Fruit fly (Drosophila melanogaster) whole organism, embryonic: ENCODE measurements around the gene Herc4.

Experiments used
- Antp ChIP-seq: fragments of 200-800 bp; sonication (Bioruptor generic); optimal IDR thresholded peaks from 3 replicates; lab custom pipeline; 2016; ENCODE audit warnings: missing biosample characterization, missing genetic modification characterization
- BEAF-32 ChIP-seq: fragments of 200-800 bp; sonication (Bioruptor generic); optimal IDR thresholded peaks from 3 replicates; lab custom pipeline; 2017; ENCODE audit warnings: missing biosample characterization, missing genetic modification characterization, mild to moderate bottlenecking, moderate library complexity, missing genetic modification reagents
- CG12219 ChIP-seq: fragments of 200-800 bp; sonication (Bioruptor generic); optimal IDR thresholded peaks from 3 replicates; lab custom pipeline; 2018; ENCODE audit warnings: missing biosample characterization, mild to moderate bottlenecking, missing genetic modification characterization
- CG12236 ChIP-seq: fragments of 200-800 bp; sonication (Bioruptor generic); optimal IDR thresholded peaks from 2 replicates; lab custom pipeline; 2016; ENCODE audit warnings: missing biosample characterization, missing genetic modification characterization
- CG12744 ChIP-seq: fragments of 200-800 bp; sonication (Bioruptor generic); optimal IDR thresholded peaks from 2 replicates; lab custom pipeline; 2016; ENCODE audit warnings: missing biosample characterization, missing genetic modification characterization
- CG13287 ChIP-seq: fragments of 200-800 bp; sonication (Bioruptor generic); IDR thresholded peaks from 2 replicates; pipeline ENCODE4 v1.3.6; 2022; ENCODE audit warnings: missing biosample characterization, missing genetic modification characterization; ENCODE audit not compliant: partially characterized antibody
- CG16779 ChIP-seq: fragments of 200-800 bp; sonication (Bioruptor generic); IDR thresholded peaks from 2 replicates; pipeline ENCODE4 v1.3.6; 2022; ENCODE audit warnings: missing biosample characterization, missing genetic modification characterization
- CG2712 ChIP-seq: fragments of 200-800 bp; optimal IDR thresholded peaks from 3 replicates; lab custom pipeline; 2019; ENCODE audit warnings: missing biosample characterization, mild to moderate bottlenecking, missing genetic modification characterization, moderate library complexity
- CG3281 ChIP-seq: fragments of 200-800 bp; sonication (Bioruptor generic); optimal IDR thresholded peaks from 3 replicates; lab custom pipeline; 2017; ENCODE audit warnings: missing biosample characterization, mild to moderate bottlenecking, missing genetic modification characterization
- CG33557 ChIP-seq: fragments of 200-800 bp; sonication (Bioruptor generic); optimal IDR thresholded peaks from 2 replicates; lab custom pipeline; 2019; ENCODE audit warnings: missing biosample characterization, mild to moderate bottlenecking, missing genetic modification characterization, moderate library complexity
- CG6689 ChIP-seq: fragments of 200-800 bp; sonication (Bioruptor generic); IDR thresholded peaks from 2 replicates; pipeline ENCODE4 v1.3.6; 2022; ENCODE audit warnings: missing biosample characterization, missing genetic modification characterization
- CG7786 ChIP-seq: fragments of 200-800 bp; sonication (Bioruptor generic); optimal IDR thresholded peaks from 2 replicates; lab custom pipeline; 2016; ENCODE audit warnings: missing biosample characterization, missing genetic modification characterization
- CG9727 ChIP-seq: fragments of 200-800 bp; sonication (Bioruptor generic); optimal IDR thresholded peaks from 3 replicates; lab custom pipeline; 2017; ENCODE audit warnings: missing biosample characterization, mild to moderate bottlenecking, missing genetic modification characterization
- Chrac-16 ChIP-seq: fragments of 200-800 bp; sonication (Bioruptor generic); optimal IDR thresholded peaks from 3 replicates; lab custom pipeline; 2016; ENCODE audit warnings: missing biosample characterization, missing genetic modification characterization
- D ChIP-seq, 2 experiments: fragments of 200-800 bp in 1 of 2; fragments of >200 bp in 1 of 2; sonication (Bioruptor generic) in 1 of 2; optimal IDR thresholded peaks; 2 replicates in 1 of 2; 3 replicates in 1 of 2; lab custom pipeline; 2017; ENCODE audit warnings: mild to moderate bottlenecking in 1 of 2, missing biosample characterization in 1 of 2, missing genetic modification characterization in 1 of 2, missing genetic modification reagents in 1 of 2
- Fer3 ChIP-seq: fragments of 200-800 bp; sonication (Bioruptor generic); optimal IDR thresholded peaks from 2 replicates; lab custom pipeline; 2018; ENCODE audit warnings: missing biosample characterization, mild to moderate bottlenecking, missing genetic modification characterization, moderate library complexity
- HLH4C ChIP-seq: fragments of 200-800 bp; sonication (Bioruptor generic); IDR thresholded peaks from 3 replicates; pipeline ENCODE4 v1.3.6; 2022; ENCODE audit warnings: missing biosample characterization, missing genetic modification characterization; ENCODE audit not compliant: partially characterized antibody
- HmgZ ChIP-seq: fragments of 200-800 bp; sonication (Bioruptor generic); optimal IDR thresholded peaks from 2 replicates; lab custom pipeline; 2018; ENCODE audit warnings: missing biosample characterization, mild to moderate bottlenecking, missing genetic modification characterization
- Hmx ChIP-seq: fragments of 200-800 bp; sonication (Bioruptor generic); optimal IDR thresholded peaks from 2 replicates; lab custom pipeline; 2016; ENCODE audit warnings: missing biosample characterization, missing genetic modification characterization
- Hr3 ChIP-seq: fragments of 200-800 bp; sonication (Bioruptor generic); optimal IDR thresholded peaks from 3 replicates; lab custom pipeline; 2016; ENCODE audit warnings: missing biosample characterization, missing genetic modification characterization
- Myb ChIP-seq: fragments of 200-800 bp; sonication (Bioruptor generic); optimal IDR thresholded peaks from 2 replicates; lab custom pipeline; 2016; ENCODE audit warnings: missing biosample characterization, missing genetic modification characterization
- Rfx ChIP-seq: fragments of 200-800 bp; sonication (Bioruptor generic); IDR thresholded peaks from 2 replicates; pipeline ENCODE4 v1.3.6; 2022; ENCODE audit warnings: missing biosample characterization, missing genetic modification characterization
- Scr ChIP-seq: fragments of 200-800 bp; sonication (Bioruptor generic); IDR thresholded peaks from 2 replicates; pipeline ENCODE4 v1.3.6; 2022; ENCODE audit warnings: missing biosample characterization, missing genetic modification characterization; ENCODE audit not compliant: partially characterized antibody
- Side ChIP-seq: fragments of 200-800 bp; sonication (Bioruptor generic); optimal IDR thresholded peaks from 2 replicates; lab custom pipeline; 2016; ENCODE audit warnings: missing biosample characterization, missing genetic modification characterization
- Sry-δ ChIP-seq: fragments of 200-800 bp; sonication (Bioruptor generic); optimal IDR thresholded peaks from 2 replicates; lab custom pipeline; 2016; ENCODE audit warnings: missing biosample characterization, missing genetic modification characterization
- Ssrp ChIP-seq: fragments of 200-800 bp; sonication (Bioruptor generic); optimal IDR thresholded peaks from 2 replicates; lab custom pipeline; 2018; ENCODE audit warnings: missing biosample characterization, mild to moderate bottlenecking, missing genetic modification characterization, moderate library complexity
- Trl ChIP-seq, 3 experiments: fragments of >200 bp in 2 of 3; fragments of 200-800 bp in 1 of 3; sonication (Bioruptor generic) in 1 of 3; optimal IDR thresholded peaks; 2 replicates in 1 of 3; 3 replicates in 2 of 3; lab custom pipeline; 2016 to 2017; ENCODE audit warnings: missing biosample characterization in 1 of 3, missing genetic modification characterization in 1 of 3
- ab ChIP-seq: fragments of 200-800 bp; sonication (Bioruptor generic); optimal IDR thresholded peaks from 2 replicates; lab custom pipeline; 2016; ENCODE audit warnings: missing biosample characterization, missing genetic modification characterization
- bab2 ChIP-seq: fragments of 200-800 bp; sonication (Bioruptor generic); optimal IDR thresholded peaks from 2 replicates; lab custom pipeline; 2016; ENCODE audit warnings: missing biosample characterization, missing genetic modification characterization
- bsh ChIP-seq, 2 experiments: fragments of 200-800 bp; sonication (Bioruptor generic); optimal IDR thresholded peaks; 2 replicates each; lab custom pipeline; 2017 to 2018; ENCODE audit warnings: mild to moderate bottlenecking in 2 of 2, missing biosample characterization in 2 of 2, missing genetic modification characterization in 2 of 2, moderate library complexity in 1 of 2
- cad ChIP-seq: fragments of >200 bp; optimal IDR thresholded peaks from 2 replicates; lab custom pipeline; 2017; ENCODE audit warnings: missing biosample characterization, missing genetic modification characterization
- crc ChIP-seq: fragments of 200-800 bp; sonication (Bioruptor generic); optimal IDR thresholded peaks from 2 replicates; lab custom pipeline; 2016; ENCODE audit warnings: missing biosample characterization, missing genetic modification characterization
- dan ChIP-seq: fragments of 200-800 bp; sonication (Bioruptor generic); IDR thresholded peaks from 2 replicates; pipeline ENCODE4 v1.3.6; 2022; ENCODE audit warnings: missing biosample characterization, missing genetic modification characterization
- dmrt11E ChIP-seq: fragments of 200-800 bp; sonication (Bioruptor generic); optimal IDR thresholded peaks from 3 replicates; lab custom pipeline; 2018; ENCODE audit warnings: missing biosample characterization, mild to moderate bottlenecking, missing genetic modification characterization, moderate library complexity
- dysf ChIP-seq: fragments of 200-800 bp; sonication (Bioruptor generic); IDR thresholded peaks from 3 replicates; pipeline ENCODE4 v1.3.6; 2022; ENCODE audit warnings: missing biosample characterization, missing genetic modification characterization
- grau ChIP-seq: fragments of 200-800 bp; optimal IDR thresholded peaks from 3 replicates; lab custom pipeline; 2019; ENCODE audit warnings: missing biosample characterization, mild to moderate bottlenecking, missing genetic modification characterization, moderate library complexity
- hbn ChIP-seq: fragments of 200-800 bp; sonication (Bioruptor generic); IDR thresholded peaks from 2 replicates; pipeline ENCODE4 v1.3.6; 2022; ENCODE audit warnings: missing biosample characterization, missing genetic modification characterization; ENCODE audit not compliant: partially characterized antibody
- inv ChIP-seq: fragments of 200-800 bp; sonication (Bioruptor generic); IDR thresholded peaks from 2 replicates; pipeline ENCODE4 v1.3.6; 2022; ENCODE audit warnings: missing biosample characterization, missing genetic modification characterization; ENCODE audit not compliant: partially characterized antibody
- nmo ChIP-seq: fragments of 200-800 bp; sonication (Bioruptor generic); optimal IDR thresholded peaks from 2 replicates; lab custom pipeline; 2018; ENCODE audit warnings: missing biosample characterization, mild to moderate bottlenecking, missing genetic modification characterization, moderate library complexity
- row ChIP-seq: fragments of 200-800 bp; sonication (Bioruptor generic); IDR thresholded peaks from 3 replicates; pipeline ENCODE4 v1.3.6; 2022; ENCODE audit warnings: missing biosample characterization, missing genetic modification characterization
- sima ChIP-seq: fragments of 200-800 bp; sonication (Bioruptor generic); optimal IDR thresholded peaks from 2 replicates; lab custom pipeline; 2016; ENCODE audit warnings: missing biosample characterization, missing genetic modification characterization
- so ChIP-seq: fragments of 200-800 bp; sonication (Bioruptor generic); IDR thresholded peaks from 3 replicates; pipeline ENCODE4 v1.3.6; 2022; ENCODE audit warnings: missing biosample characterization, missing genetic modification characterization
- unc-4 ChIP-seq: fragments of 200-800 bp; sonication (Bioruptor generic); IDR thresholded peaks from 2 replicates; pipeline ENCODE4 v1.3.6; 2022; ENCODE audit warnings: missing biosample characterization, missing genetic modification characterization; ENCODE audit not compliant: partially characterized antibody
- wor ChIP-seq: fragments of 200-800 bp; sonication (Bioruptor generic); IDR thresholded peaks from 2 replicates; pipeline ENCODE4 v1.3.6; 2022; ENCODE audit warnings: missing biosample characterization, missing genetic modification characterization
- zen2 ChIP-seq: fragments of 200-800 bp; sonication (Bioruptor generic); IDR thresholded peaks from 3 replicates; pipeline ENCODE4 v1.3.6; 2022; ENCODE audit warnings: missing biosample characterization, missing genetic modification characterization; ENCODE audit not compliant: partially characterized antibody

Herc4 gene

DNA sequence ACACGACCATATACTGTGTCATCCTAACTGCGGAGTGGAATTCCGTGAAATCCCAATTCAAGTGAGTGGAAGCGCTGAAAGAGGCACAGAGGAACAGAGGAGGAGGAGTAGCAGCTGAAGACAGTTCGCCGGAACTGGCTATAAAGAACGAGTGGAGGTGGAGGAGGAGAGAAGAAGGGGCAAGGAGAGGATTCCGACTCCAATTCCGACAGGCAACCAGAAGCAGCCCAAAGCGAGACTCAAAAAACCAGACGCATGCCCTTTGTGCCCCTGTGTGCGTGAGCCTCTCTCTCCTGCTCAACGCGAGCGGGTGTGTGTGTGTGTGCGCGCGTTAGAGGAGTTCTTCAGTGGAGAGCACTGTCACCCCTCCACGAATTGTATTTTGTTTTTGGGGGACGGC is 35.9 kb downstream of the Herc4 start (continued):
- TF ChIP-seq D (optimal IDR thresholded peaks at IDR 0.05; lab: Kevin White, UChicago) (peak; percentile 71), D (GFP tag; optimal IDR thresholded peaks at IDR 0.05; lab: Kevin White, UChicago) (no peak), Trl (optimal IDR thresholded peaks at IDR 0.05; lab: Kevin White, UChicago) (peak; percentile 57 to 65), Trl (GFP tag; optimal IDR thresholded peaks at IDR 0.05; lab: Kevin White, UChicago) (no peak)

DNA sequence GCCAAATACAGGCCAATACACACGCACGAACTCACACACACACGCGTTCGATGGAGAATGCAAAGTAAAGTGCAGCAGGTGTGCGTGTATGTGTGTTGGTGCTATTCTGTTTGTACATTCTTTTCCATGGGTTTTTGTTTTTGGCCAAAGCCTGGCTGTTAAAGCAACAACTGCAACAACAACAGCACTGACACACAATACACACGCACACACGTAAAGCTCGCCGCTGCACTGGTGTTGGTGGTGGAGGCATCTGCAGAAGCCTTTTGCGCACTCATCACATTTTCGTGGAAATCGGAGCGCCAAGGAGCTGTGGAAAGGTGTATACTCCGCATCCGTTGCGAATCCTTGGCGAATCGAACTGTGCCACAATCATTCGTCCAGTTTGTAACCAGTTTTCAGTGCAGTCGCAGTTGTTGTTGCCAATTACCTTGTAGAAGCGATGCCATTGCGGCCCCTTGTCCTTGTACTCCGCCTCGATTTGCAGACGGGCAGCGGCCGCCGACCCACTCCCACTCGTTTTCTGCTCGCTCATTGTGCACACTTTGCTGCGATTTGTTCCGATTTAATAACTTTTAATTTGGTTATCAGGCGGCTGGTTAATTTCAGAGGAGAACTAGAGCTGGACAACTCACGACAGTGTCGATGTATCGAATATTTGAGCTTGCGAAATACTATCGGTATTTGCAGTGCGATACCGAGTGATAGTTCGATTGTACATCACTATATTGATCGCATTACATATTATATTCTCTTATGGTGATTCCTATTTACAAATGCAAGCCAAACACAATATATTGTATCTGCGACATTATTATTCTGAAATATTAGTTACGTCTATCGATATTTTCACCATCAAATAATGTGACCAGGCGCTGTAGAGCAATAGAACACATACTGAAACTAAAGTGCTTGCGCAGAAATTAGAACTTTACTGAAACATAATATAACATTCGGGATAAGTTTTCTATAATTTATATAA is 36.7 kb downstream of the Herc4 start:
- TF ChIP-seq inv (peak; percentile 99), CG33557 (GFP tag; lab: Kevin White, UChicago) (peak; percentile 19), ab (no peak), row (GFP tag; lab: Robert Waterston, UW) (peak; percentile 70), Fer3 (peak; percentile 17), Scr (GFP tag; lab: Robert Waterston, UW) (peak; percentile 98), wor (GFP tag; lab: Robert Waterston, UW) (no peak), CG12744 (no peak), Hmx (peak; percentile 12), CG9727 (peak; percentile 35), CG6689 (GFP tag; lab: Robert Waterston, UW) (peak; percentile 29; the same call in 1 of the 2 replicates), dmrt11E (tag; lab: Kevin White, UChicago) (no peak), zen2 (GFP tag; lab: Robert Waterston, UW) (peak; percentile 98), Side (peak; percentile 9), sima (no peak), grau (tag; lab: Kevin White, UChicago) (peak; percentile 42), Antp (GFP tag; lab: Kevin White, UChicago) (peak; percentile 31), Ssrp (tag; lab: Kevin White, UChicago) (peak; percentile 6), crc (GFP tag; lab: Kevin White, UChicago) (peak; percentile 0), hbn (GFP tag; lab: Robert Waterston, UW) (peak; percentile 96), Rfx (GFP tag; lab: Robert Waterston, UW) (0 out of 2 replicates have a peak, but pooled peaks have one; percentile 48), unc-4 (peak; percentile 97), CG16779 (GFP tag; lab: Robert Waterston, UW) (no peak), dysf (GFP tag; lab: Robert Waterston, UW) (0 out of 3 replicates have a peak, but pooled peaks have one; percentile 5), cad (no peak), nmo (GFP tag; lab: Kevin White, UChicago) (peak; percentile 61), CG12236 (no peak), Hr3 (peak; percentile 51), bsh (GFP tag; optimal IDR thresholded peaks at IDR 0.05; lab: Kevin White, UChicago) (peak in 1 of 2 experiments; percentile 21), Sry-δ (GFP tag; lab: Kevin White, UChicago) (peak; percentile 98), HLH4C (GFP tag; lab: Robert Waterston, UW) (peak; percentile 97), CG3281 (peak; percentile 4), CG7786 (peak; percentile 1), bab2 (GFP tag; lab: Kevin White, UChicago) (peak; percentile 13), CG13287 (GFP tag; lab: Robert Waterston, UW) (peak; percentile 98), CG2712 (tag; lab: Kevin White, UChicago) (peak; percentile 59), CG12219 (GFP tag; lab: Kevin White, UChicago) (no peak), HmgZ (tag; lab: Kevin White, UChicago) (peak; percentile 40), dan (GFP tag; lab: Robert Waterston, UW) (no peak), Myb (peak; percentile 15), so (GFP tag; lab: Robert Waterston, UW) (no peak), Chrac-16 (GFP tag; lab: Kevin White, UChicago) (peak; percentile 15), BEAF-32 (GFP tag; lab: Kevin White, UChicago) (peak; percentile 98)
